Fruit fly (Drosophila melanogaster): ENCODE data around the gene CG31219.

The CG31219 gene

DNA sequence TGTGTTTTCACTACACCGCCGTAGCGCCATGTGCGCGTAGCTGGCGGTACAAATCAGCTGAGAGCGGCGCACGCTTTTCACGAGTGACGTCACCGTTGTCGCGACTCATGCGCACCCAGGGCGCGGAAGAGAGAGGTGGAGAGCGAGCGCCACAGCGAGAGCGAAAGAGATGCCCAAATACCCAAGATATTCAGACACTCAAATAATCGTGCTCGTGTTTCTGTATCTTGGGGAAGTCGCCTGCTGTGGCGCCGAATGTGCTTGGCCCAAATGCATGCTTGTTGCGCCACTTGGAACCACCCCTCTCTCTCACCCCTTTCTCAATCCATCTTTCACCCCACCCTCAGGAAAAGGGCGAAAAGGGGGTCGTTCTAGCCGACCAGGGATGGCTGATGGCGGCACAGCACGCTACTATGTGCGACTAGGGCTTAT lies 18.1 kb upstream of the CG31219 start, which contains the start of gene CG6231:
Gene CG6231, minus strand, starts transcription at position 34 of the 432 bp plus-strand sequence.
- TF ChIP-seq pan (optimal IDR thresholded peaks at IDR 0.05) (no peak), Dll (optimal IDR thresholded peaks at IDR 0.05) (no peak), CG8478 (optimal IDR thresholded peaks at IDR 0.05) (no peak), usp (GFP tag; optimal IDR thresholded peaks at IDR 0.05) (no peak), EcR (GFP tag; optimal IDR thresholded peaks at IDR 0.05) (no peak), psq (optimal IDR thresholded peaks at IDR 0.05) (no peak)

DNA sequence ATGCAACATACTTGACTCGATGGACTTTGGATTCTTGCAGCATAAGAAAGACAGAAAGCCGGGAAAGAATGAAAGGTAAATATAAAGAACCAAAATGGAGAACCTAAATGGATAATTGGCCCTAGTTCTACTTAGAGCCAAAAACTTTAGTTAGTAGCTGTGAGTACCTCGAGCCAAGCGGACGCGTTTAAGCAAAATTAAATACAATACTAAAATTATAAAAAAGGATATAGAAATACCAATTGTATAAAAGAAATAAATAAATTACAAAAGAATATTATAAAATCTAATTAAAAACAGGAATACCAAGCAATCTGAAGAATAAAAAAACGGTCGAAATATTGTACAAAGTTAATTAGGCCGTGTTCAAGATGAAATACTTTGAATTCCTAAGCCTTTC lies 16.2 kb upstream of the CG31219 start, which contains the start of gene CG34138:
Gene CG34138, plus strand, starts transcription at position 301 of the 400 bp plus-strand sequence.
- TF ChIP-seq Dll (optimal IDR thresholded peaks at IDR 0.05) (no peak), pan (optimal IDR thresholded peaks at IDR 0.05) (no peak), EcR (GFP tag; optimal IDR thresholded peaks at IDR 0.05) (no peak), psq (optimal IDR thresholded peaks at IDR 0.05) (no peak), CG8478 (optimal IDR thresholded peaks at IDR 0.05) (no peak), usp (GFP tag; optimal IDR thresholded peaks at IDR 0.05) (no peak)

DNA sequence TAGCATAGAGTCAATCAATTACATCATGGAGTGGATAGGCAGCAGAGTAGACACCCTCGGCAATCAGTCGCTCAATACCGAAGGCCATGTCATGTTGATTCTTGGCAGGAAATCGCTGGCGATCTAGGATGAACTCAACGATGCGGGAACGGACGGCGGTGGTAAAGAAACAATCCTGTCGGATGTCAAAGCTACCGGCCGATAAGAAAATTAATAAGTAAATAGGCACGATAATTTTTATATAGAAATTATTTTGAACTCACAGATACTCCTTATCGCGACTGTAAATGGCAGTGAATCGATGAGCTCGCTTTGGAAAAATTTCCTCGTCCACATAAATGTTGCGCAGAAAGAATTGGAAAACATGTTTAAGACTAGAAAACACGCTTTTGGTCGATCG lies 12.8 kb upstream of the CG31219 start:
- no peak for TF ChIP-seq usp (GFP tag; optimal IDR thresholded peaks at IDR 0.05)
- TF ChIP-seq Dll (optimal IDR thresholded peaks at IDR 0.05): no peak
- no peak for TF ChIP-seq pan (optimal IDR thresholded peaks at IDR 0.05)
- no peak for TF ChIP-seq CG8478 (optimal IDR thresholded peaks at IDR 0.05)
- no peak for TF ChIP-seq psq (optimal IDR thresholded peaks at IDR 0.05)
- TF ChIP-seq EcR (GFP tag; optimal IDR thresholded peaks at IDR 0.05): no peak

DNA sequence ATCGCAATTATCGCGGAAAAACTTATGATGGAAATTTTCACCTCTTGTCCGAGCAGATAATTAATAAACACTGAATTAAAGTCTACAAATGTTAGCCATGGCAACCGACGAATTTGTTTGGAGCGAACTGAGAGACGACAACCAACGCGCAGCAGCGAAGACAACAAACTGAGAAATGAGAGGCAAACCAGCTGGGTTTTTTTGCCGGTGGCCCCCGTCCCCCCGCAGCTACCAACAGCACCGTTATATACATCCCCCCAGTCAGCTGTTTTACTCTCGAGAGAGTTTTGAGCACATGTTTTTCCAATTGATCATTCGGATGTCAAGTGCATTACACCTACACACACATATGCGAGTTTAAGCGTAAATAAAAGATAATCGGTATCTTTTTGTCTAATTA lies 9.8 kb upstream of the CG31219 start:
- TF ChIP-seq EcR (GFP tag; optimal IDR thresholded peaks at IDR 0.05) (no peak), CG8478 (optimal IDR thresholded peaks at IDR 0.05) (no peak)

DNA sequence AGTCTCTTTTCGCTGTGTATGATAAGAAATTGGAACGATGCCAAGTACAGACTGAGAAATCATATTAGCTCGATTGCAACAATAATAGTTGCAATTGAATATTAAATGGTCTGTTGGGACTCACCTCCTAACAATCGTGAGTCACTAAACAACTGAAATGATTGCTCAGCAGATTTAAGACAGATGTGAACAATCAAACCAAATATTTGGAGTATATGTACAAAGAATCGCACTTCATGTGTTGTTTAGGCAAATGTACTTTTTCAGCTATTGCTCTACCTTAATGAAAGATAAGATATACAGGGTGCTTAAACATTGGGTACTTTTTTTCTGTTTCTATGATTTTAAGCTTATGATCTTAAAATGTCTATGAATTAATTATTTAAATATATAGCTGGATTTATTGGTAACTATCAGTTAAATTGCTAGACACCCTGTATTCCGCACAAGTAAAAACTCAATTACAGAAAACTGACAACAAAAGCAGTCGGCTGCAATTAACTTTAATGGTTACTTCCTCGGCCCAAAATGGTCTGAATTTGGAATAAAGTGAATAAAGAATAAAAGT lies 9.2 kb upstream of the CG31219 start:
- TF ChIP-seq EcR (GFP tag; optimal IDR thresholded peaks at IDR 0.05) (no peak), CG8478 (optimal IDR thresholded peaks at IDR 0.05) (no peak), Dll (optimal IDR thresholded peaks at IDR 0.05) (no peak), pan (optimal IDR thresholded peaks at IDR 0.05) (no peak), psq (optimal IDR thresholded peaks at IDR 0.05) (no peak), usp (GFP tag; optimal IDR thresholded peaks at IDR 0.05) (no peak)

DNA sequence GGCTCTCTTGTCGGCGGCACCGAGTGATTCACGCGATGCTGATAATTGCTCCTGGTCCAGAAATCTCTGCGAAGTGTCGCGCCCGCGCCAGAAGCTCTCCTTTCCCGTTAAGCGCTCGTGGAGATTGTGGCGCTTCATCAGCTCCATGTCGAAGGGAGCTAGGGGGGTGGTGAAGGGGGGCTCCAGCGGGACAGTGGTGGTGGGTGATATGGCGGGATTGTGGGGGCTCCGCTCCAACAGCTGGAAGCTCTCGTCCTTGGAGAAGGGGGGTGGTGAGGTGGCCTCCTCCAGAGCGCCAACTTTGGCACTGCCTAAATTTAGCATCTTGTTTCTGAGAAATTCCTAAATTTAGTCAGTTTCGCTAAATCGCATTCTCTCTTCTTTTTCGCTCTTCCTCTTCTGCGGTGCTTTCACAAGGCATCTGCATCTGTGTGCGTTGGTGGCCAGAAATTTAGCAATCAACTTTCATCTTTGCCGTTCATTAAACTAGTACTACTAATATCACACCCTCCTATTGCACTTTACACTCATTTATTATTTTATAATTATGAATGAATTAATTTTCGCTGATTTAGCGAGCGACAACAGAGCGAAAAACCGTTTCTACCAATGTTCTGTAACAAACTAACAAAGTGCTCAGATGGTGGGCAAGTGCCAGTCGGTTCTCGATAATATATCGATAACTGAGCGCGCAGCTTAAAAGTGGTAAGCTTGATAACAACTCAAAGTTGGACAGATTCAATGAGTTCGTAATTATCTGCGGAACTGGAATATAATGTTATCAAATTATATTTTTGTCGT lies 8.5 kb upstream of the CG31219 start, which contains the start of gene subdued:
Gene subdued, minus strand, starts transcription at position 631 of the 801 bp plus-strand sequence.
- TF ChIP-seq pan (optimal IDR thresholded peaks at IDR 0.05) (no peak), Dll (optimal IDR thresholded peaks at IDR 0.05) (no peak), EcR (GFP tag; optimal IDR thresholded peaks at IDR 0.05) (no peak), CG8478 (optimal IDR thresholded peaks at IDR 0.05) (no peak), usp (GFP tag; optimal IDR thresholded peaks at IDR 0.05) (no peak), psq (optimal IDR thresholded peaks at IDR 0.05) (no peak)

DNA sequence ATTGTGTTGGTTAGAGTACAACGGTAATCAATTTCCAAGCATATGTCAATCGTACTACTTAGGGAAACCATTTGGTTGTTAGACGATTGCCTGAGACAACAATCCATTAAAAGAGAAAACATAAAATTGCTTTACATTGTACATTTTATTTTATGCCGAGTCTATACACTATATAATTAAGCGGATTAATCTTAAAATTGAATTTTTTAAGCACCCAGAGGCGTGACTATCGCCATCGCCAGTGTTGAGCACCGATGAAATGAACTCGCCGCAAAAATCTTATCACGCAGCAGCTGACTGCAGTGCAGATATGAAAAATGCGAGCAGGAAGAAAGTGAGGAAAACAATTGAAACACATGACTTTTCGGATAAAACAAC lies 7.9 kb upstream of the CG31219 start:
- TF ChIP-seq Dll (optimal IDR thresholded peaks at IDR 0.05) (no peak), psq (optimal IDR thresholded peaks at IDR 0.05) (no peak), usp (GFP tag; optimal IDR thresholded peaks at IDR 0.05) (no peak), CG8478 (optimal IDR thresholded peaks at IDR 0.05) (no peak), pan (optimal IDR thresholded peaks at IDR 0.05) (no peak), EcR (GFP tag; optimal IDR thresholded peaks at IDR 0.05) (no peak)

DNA sequence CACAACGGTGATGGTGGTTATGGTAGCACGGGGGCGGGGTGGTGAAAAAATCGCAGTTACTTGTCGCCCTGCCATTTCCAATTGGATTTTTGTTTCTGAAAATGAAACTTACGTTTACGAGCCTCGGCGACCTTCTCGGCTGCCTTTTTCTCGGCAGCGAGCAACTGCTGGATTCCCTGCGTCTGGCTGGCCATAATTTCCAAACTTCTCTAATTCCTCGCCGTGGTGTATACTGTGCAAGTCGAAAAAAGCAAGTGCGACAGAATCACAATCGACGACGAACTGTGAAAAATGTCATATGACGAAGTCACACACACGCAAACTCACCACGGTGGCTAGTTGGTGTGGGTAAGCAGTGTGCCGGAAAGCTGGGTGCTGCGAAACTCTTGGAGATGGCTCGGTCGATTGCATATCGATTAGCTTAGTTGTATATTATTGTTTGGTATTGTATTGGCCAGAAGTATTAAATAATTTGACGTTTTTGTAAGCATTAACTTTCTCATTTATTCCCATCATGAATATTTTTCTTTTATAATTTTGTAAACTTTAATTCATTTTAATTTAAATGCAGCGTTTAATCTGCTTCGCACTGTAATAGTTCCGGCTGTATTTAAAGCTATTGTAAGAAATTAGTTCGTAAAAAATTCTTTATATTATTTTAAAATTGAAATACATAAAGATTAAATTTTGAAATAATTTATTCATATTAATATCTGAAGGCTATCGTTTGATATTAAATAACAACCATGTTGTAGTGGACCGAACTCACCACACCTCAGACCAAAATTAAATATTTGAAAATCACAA lies 6.5 kb upstream of the CG31219 start, which contains the start of gene Vha13:
Gene Vha13, minus strand, starts transcription at position 293 of the 807 bp plus-strand sequence.
- TF ChIP-seq Dll (optimal IDR thresholded peaks at IDR 0.05): no peak
- no peak for TF ChIP-seq pan (optimal IDR thresholded peaks at IDR 0.05)
- TF ChIP-seq usp (GFP tag; optimal IDR thresholded peaks at IDR 0.05): no peak
- no peak for TF ChIP-seq CG8478 (optimal IDR thresholded peaks at IDR 0.05)
- no peak for TF ChIP-seq EcR (GFP tag; optimal IDR thresholded peaks at IDR 0.05)

DNA sequence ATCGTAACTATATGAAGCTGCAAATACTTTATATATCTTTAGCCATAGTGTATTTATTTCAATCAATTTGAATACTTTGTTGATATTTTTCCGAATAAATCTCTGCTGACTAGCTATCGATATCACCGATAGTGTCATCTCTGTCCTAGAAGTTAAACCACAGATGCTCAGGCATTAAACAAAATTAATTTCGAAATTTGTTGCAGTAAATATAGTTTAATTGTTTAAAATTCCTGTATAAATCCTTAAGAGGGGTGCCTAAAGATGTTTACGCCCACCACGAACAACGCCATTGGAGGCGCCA lies 6.0 kb upstream of the CG31219 start, which contains the start of gene Nup58:
Gene Nup58, plus strand, starts transcription at position 126 of the 304 bp plus-strand sequence.
- no peak for TF ChIP-seq Dll (optimal IDR thresholded peaks at IDR 0.05)
- TF ChIP-seq psq (optimal IDR thresholded peaks at IDR 0.05): no peak
- no peak for TF ChIP-seq CG8478 (optimal IDR thresholded peaks at IDR 0.05)
- TF ChIP-seq pan (optimal IDR thresholded peaks at IDR 0.05): no peak
- TF ChIP-seq usp (GFP tag; optimal IDR thresholded peaks at IDR 0.05): no peak
- TF ChIP-seq EcR (GFP tag; optimal IDR thresholded peaks at IDR 0.05): no peak

DNA sequence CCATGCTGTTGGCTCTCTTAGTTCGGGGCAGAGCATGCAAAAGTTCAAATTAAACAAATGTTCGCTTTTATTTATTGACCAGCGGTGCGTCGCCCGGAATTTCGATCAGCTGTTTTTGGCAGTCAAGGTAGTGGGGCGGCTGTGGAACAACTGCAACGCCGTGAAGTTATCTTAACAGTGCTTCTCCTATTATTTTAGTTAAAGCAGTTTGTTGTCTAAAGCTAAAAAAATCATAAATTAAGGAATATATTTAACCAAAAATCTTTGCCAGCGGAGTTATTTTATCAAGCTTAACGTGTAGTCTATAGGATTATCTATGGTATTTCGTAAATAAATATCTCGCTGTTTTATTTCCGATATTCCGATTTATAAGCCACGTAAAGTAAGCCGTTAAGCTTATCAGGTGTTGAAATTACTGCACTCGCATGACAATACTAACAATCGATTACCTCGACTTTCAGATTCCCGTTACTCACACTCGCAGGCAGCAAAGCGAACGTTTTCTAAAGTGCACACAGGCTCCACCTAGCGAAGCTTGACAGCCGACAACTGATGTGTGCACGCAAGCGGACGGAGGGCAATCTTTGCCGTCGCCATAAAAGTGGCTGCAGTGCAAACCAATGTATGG lies 2.4 kb upstream of the CG31219 start, which contains the start of the genes CG6195 and CG31220:
Gene CG6195, minus strand, starts transcription at position 122 of the 628 bp plus-strand sequence.
Gene CG31220, plus strand, starts transcription at position 199 of the 628 bp plus-strand sequence.
- no peak for TF ChIP-seq pan (optimal IDR thresholded peaks at IDR 0.05)
- TF ChIP-seq Dll (optimal IDR thresholded peaks at IDR 0.05): no peak
- no peak for TF ChIP-seq CG8478 (optimal IDR thresholded peaks at IDR 0.05)
- TF ChIP-seq EcR (GFP tag; optimal IDR thresholded peaks at IDR 0.05): no peak
- no peak for TF ChIP-seq psq (optimal IDR thresholded peaks at IDR 0.05)
- no peak for TF ChIP-seq usp (GFP tag; optimal IDR thresholded peaks at IDR 0.05)

DNA sequence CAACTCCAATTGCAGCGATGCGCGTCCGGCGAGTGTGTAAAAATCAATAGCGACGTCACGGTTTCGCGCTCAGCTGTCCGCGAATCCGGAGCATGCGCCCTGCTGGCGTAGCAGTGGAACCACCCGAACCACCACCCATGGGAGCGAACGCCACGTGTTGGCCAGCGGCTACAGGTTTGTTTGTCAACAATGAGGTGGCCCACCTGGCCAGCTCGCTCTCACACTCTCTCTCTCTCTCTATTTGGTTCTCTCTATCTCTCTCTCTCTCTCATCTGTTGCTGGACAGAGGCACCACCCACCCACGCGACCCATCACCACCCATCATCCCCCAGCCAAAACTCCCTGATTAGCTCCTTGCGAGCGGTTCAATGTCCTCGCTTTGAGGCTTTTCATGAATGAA lies 5.6 kb downstream of the CG31219 start:
- TF ChIP-seq psq (optimal IDR thresholded peaks at IDR 0.05) (no peak), pan (optimal IDR thresholded peaks at IDR 0.05) (no peak), CG8478 (optimal IDR thresholded peaks at IDR 0.05) (no peak), EcR (GFP tag; optimal IDR thresholded peaks at IDR 0.05) (no peak), Dll (optimal IDR thresholded peaks at IDR 0.05) (no peak), usp (GFP tag; optimal IDR thresholded peaks at IDR 0.05) (no peak)

Data from whole organism.